Fruit fly (Drosophila melanogaster) whole organism, embryonic: Measurements from ENCODE around the gene CG6028.

Experiments
- Blimp-1 ChIP-seq: fragments of 200-800 bp; sonication (Bioruptor generic); optimal IDR thresholded peaks from 3 replicates; lab custom pipeline; 2018; ENCODE audit warnings: missing biosample characterization, missing genetic modification characterization, mild to moderate bottlenecking, moderate library complexity, missing genetic modification reagents
- CG10147 ChIP-seq: fragments of 200-800 bp; sonication (Bioruptor generic); optimal IDR thresholded peaks from 2 replicates; lab custom pipeline; 2019; ENCODE audit warnings: missing biosample characterization, mild to moderate bottlenecking, missing genetic modification characterization, moderate library complexity
- CG10209 ChIP-seq: fragments of 200-800 bp; sonication (Bioruptor generic); optimal IDR thresholded peaks from 3 replicates; lab custom pipeline; 2017; ENCODE audit warnings: missing biosample characterization, mild to moderate bottlenecking, missing genetic modification characterization, missing genetic modification reagents
- CG11456 ChIP-seq: fragments of 200-800 bp; sonication (Bioruptor generic); IDR thresholded peaks from 3 replicates; pipeline ENCODE4 v1.3.6; 2022; ENCODE audit warnings: missing biosample characterization, missing genetic modification characterization
- CG12299 ChIP-seq: fragments of 200-800 bp; sonication (Bioruptor generic); optimal IDR thresholded peaks from 2 replicates; lab custom pipeline; 2018; ENCODE audit warnings: missing biosample characterization, mild to moderate bottlenecking, missing genetic modification characterization
- CG13287 ChIP-seq: fragments of 200-800 bp; sonication (Bioruptor generic); IDR thresholded peaks from 2 replicates; pipeline ENCODE4 v1.3.6; 2022; ENCODE audit warnings: missing biosample characterization, missing genetic modification characterization; ENCODE audit not compliant: partially characterized antibody
- CG14050 ChIP-seq: fragments of 200-800 bp; sonication (Bioruptor generic); IDR thresholded peaks from 3 replicates; pipeline ENCODE4 v1.3.6; 2022; ENCODE audit warnings: missing biosample characterization, missing genetic modification characterization
- CG14965 ChIP-seq: fragments of 200-800 bp; sonication (Bioruptor generic); optimal IDR thresholded peaks from 2 replicates; lab custom pipeline; 2016; ENCODE audit warnings: missing biosample characterization, missing genetic modification characterization, borderline replicate concordance
- CG17829 ChIP-seq: fragments of 200-800 bp; optimal IDR thresholded peaks from 2 replicates; lab custom pipeline; 2019; ENCODE audit warnings: missing biosample characterization, mild to moderate bottlenecking, missing genetic modification characterization, moderate library complexity
- CG30403 ChIP-seq: fragments of 200-800 bp; sonication (Bioruptor generic); optimal IDR thresholded peaks from 3 replicates; lab custom pipeline; 2016; ENCODE audit warnings: missing biosample characterization, missing genetic modification characterization
- CG32767 ChIP-seq: fragments of 200-800 bp; sonication (Bioruptor generic); IDR thresholded peaks from 2 replicates; pipeline ENCODE4 v1.3.6; 2022; ENCODE audit warnings: missing biosample characterization, missing genetic modification characterization
- CG34376 ChIP-seq: fragments of 200-800 bp; sonication (Bioruptor generic); optimal IDR thresholded peaks from 2 replicates; lab custom pipeline; 2018; ENCODE audit warnings: missing biosample characterization, mild to moderate bottlenecking, missing genetic modification characterization
- CG3847 ChIP-seq: fragments of 200-800 bp; sonication (Bioruptor generic); IDR thresholded peaks from 2 replicates; pipeline ENCODE4 v1.3.6; 2022; ENCODE audit warnings: missing biosample characterization, missing genetic modification characterization
- CG6254 ChIP-seq: fragments of 200-800 bp; sonication (Bioruptor generic); optimal IDR thresholded peaks from 3 replicates; lab custom pipeline; 2017; ENCODE audit warnings: mild to moderate bottlenecking, missing biosample characterization, missing genetic modification reagents, missing genetic modification characterization
- CG6654 ChIP-seq: fragments of 200-800 bp; sonication (Bioruptor generic); optimal IDR thresholded peaks from 2 replicates; lab custom pipeline; 2017; ENCODE audit warnings: missing biosample characterization, mild to moderate bottlenecking, missing genetic modification characterization
- D ChIP-seq, 2 experiments: fragments of 200-800 bp in 1 of 2; fragments of >200 bp in 1 of 2; sonication (Bioruptor generic) in 1 of 2; optimal IDR thresholded peaks; 2 replicates in 1 of 2; 3 replicates in 1 of 2; lab custom pipeline; 2017; ENCODE audit warnings: mild to moderate bottlenecking in 1 of 2, missing biosample characterization in 1 of 2, missing genetic modification characterization in 1 of 2, missing genetic modification reagents in 1 of 2
- Dll ChIP-seq: fragments of 200-800 bp; sonication (Bioruptor generic); IDR thresholded peaks from 4 replicates; pipeline ENCODE4 v1.3.6; 2022; ENCODE audit warnings: missing biosample characterization, missing genetic modification characterization; ENCODE audit not compliant: partially characterized antibody
- E2f2 ChIP-seq: fragments of 200-800 bp; sonication (Bioruptor generic); IDR thresholded peaks from 2 replicates; pipeline ENCODE4 v1.3.6; 2022; ENCODE audit warnings: missing biosample characterization, missing genetic modification characterization
- HHEX ChIP-seq: fragments of 200-800 bp; sonication (Bioruptor generic); optimal IDR thresholded peaks from 3 replicates; lab custom pipeline; 2017; ENCODE audit warnings: missing biosample characterization, mild to moderate bottlenecking, missing genetic modification characterization, missing genetic modification reagents
- HLH4C ChIP-seq: fragments of 200-800 bp; sonication (Bioruptor generic); IDR thresholded peaks from 3 replicates; pipeline ENCODE4 v1.3.6; 2022; ENCODE audit warnings: missing biosample characterization, missing genetic modification characterization; ENCODE audit not compliant: partially characterized antibody
- Hand ChIP-seq: fragments of 200-800 bp; sonication (Bioruptor generic); optimal IDR thresholded peaks from 2 replicates; lab custom pipeline; 2017; ENCODE audit warnings: mild to moderate bottlenecking, missing biosample characterization, missing genetic modification reagents, missing genetic modification characterization
- Hmr ChIP-seq: fragments of 200-800 bp; sonication (Bioruptor generic); optimal IDR thresholded peaks from 3 replicates; lab custom pipeline; 2017; ENCODE audit warnings: mild to moderate bottlenecking, missing biosample characterization, missing genetic modification reagents, missing genetic modification characterization
- Jarid2 ChIP-seq: fragments of 200-800 bp; sonication (Bioruptor generic); optimal IDR thresholded peaks from 3 replicates; lab custom pipeline; 2017; ENCODE audit warnings: mild to moderate bottlenecking, missing biosample characterization, missing genetic modification reagents, missing genetic modification characterization
- Lhr ChIP-seq: fragments of 200-800 bp; sonication (Bioruptor generic); optimal IDR thresholded peaks from 3 replicates; lab custom pipeline; 2017; ENCODE audit warnings: mild to moderate bottlenecking, missing biosample characterization, missing genetic modification reagents, missing genetic modification characterization
- Lim3 ChIP-seq: fragments of 200-800 bp; sonication (Bioruptor generic); IDR thresholded peaks from 2 replicates; pipeline ENCODE4 v1.3.6; 2022; ENCODE audit warnings: missing biosample characterization, missing genetic modification characterization
- Oli ChIP-seq: fragments of 200-800 bp; sonication (Bioruptor generic); optimal IDR thresholded peaks from 2 replicates; lab custom pipeline; 2018; ENCODE audit warnings: missing biosample characterization, mild to moderate bottlenecking, missing genetic modification characterization, moderate library complexity
- TFAM ChIP-seq: fragments of 200-800 bp; sonication (Bioruptor generic); optimal IDR thresholded peaks from 2 replicates; lab custom pipeline; 2017; ENCODE audit warnings: missing biosample characterization, missing genetic modification characterization, inconsistent platforms
- Taf1 ChIP-seq: fragments of 200-800 bp; sonication (Bioruptor generic); IDR thresholded peaks from 2 replicates; pipeline ENCODE4 v1.3.6; 2022; ENCODE audit warnings: missing biosample characterization, missing genetic modification characterization
- abd-A ChIP-seq: fragments of 200-800 bp; sonication (Bioruptor generic); optimal IDR thresholded peaks from 3 replicates; lab custom pipeline; 2019; ENCODE audit warnings: missing biosample characterization, mild to moderate bottlenecking, missing genetic modification characterization, moderate library complexity
- bigmax ChIP-seq: fragments of 200-800 bp; sonication (Bioruptor generic); optimal IDR thresholded peaks from 2 replicates; lab custom pipeline; 2018; ENCODE audit warnings: missing biosample characterization, mild to moderate bottlenecking, missing genetic modification characterization
- cas ChIP-seq: fragments of 200-800 bp; sonication (Bioruptor generic); IDR thresholded peaks from 2 replicates; pipeline ENCODE4 v1.3.6; 2022; ENCODE audit warnings: missing biosample characterization, missing genetic modification characterization
- ci ChIP-seq: fragments of 200-800 bp; sonication (Bioruptor generic); IDR thresholded peaks from 3 replicates; pipeline ENCODE4 v1.3.6; 2022; ENCODE audit warnings: missing biosample characterization, missing genetic modification characterization
- dan ChIP-seq: fragments of 200-800 bp; sonication (Bioruptor generic); IDR thresholded peaks from 2 replicates; pipeline ENCODE4 v1.3.6; 2022; ENCODE audit warnings: missing biosample characterization, missing genetic modification characterization
- danr ChIP-seq: fragments of 200-800 bp; sonication (Bioruptor generic); IDR thresholded peaks from 2 replicates; pipeline ENCODE4 v1.3.6; 2022; ENCODE audit warnings: missing biosample characterization, missing genetic modification characterization
- eve ChIP-seq, 2 experiments: fragments of >200 bp; optimal IDR thresholded peaks; 2 replicates each; lab custom pipeline; 2017; ENCODE audit warnings: missing biosample characterization in 2 of 2, missing genetic modification characterization in 2 of 2
- kni ChIP-seq: fragments of 200-800 bp; sonication (Bioruptor generic); optimal IDR thresholded peaks from 3 replicates; lab custom pipeline; 2017; ENCODE audit warnings: mild to moderate bottlenecking, missing biosample characterization, missing genetic modification reagents, missing genetic modification characterization
- lbe ChIP-seq: fragments of 200-800 bp; sonication (Bioruptor generic); optimal IDR thresholded peaks from 2 replicates; lab custom pipeline; 2016; ENCODE audit warnings: missing biosample characterization, mild to moderate bottlenecking, missing genetic modification characterization
- oc ChIP-seq: fragments of 200-800 bp; sonication (Bioruptor generic); optimal IDR thresholded peaks from 2 replicates; lab custom pipeline; 2018; ENCODE audit warnings: missing biosample characterization, mild to moderate bottlenecking, missing genetic modification characterization, moderate library complexity
- p53 ChIP-seq: fragments of 200-800 bp; sonication (Bioruptor generic); optimal IDR thresholded peaks from 2 replicates; lab custom pipeline; 2016; ENCODE audit warnings: missing biosample characterization, missing genetic modification characterization
- pan ChIP-seq, 4 experiments: fragments of >200 bp in 3 of 4; fragments of 200-800 bp in 1 of 4; sonication (Bioruptor generic) in 1 of 4; optimal IDR thresholded peaks in 3 of 4; IDR thresholded peaks in 1 of 4; 2 replicates each; pipeline versions ENCODE4 v1.3.6 to Lab custom; 2017 to 2022; ENCODE audit warnings: missing biosample characterization in 2 of 4, missing genetic modification characterization in 2 of 4, mixed read lengths in 1 of 4
- ro ChIP-seq: fragments of 200-800 bp; sonication (Bioruptor generic); IDR thresholded peaks from 2 replicates; pipeline ENCODE4 v1.3.6; 2022; ENCODE audit warnings: missing biosample characterization, missing genetic modification characterization
- sd ChIP-seq: fragments of 200-800 bp; sonication (Bioruptor generic); optimal IDR thresholded peaks from 3 replicates; lab custom pipeline; 2018; ENCODE audit warnings: missing biosample characterization, mild to moderate bottlenecking, missing genetic modification characterization, moderate library complexity
- sr ChIP-seq: fragments of 200-800 bp; sonication (Bioruptor generic); IDR thresholded peaks from 3 replicates; pipeline ENCODE4 v1.3.6; 2022; ENCODE audit warnings: missing biosample characterization, missing genetic modification characterization
- tin ChIP-seq: fragments of 200-800 bp; sonication (Bioruptor generic); optimal IDR thresholded peaks from 3 replicates; lab custom pipeline; 2016; ENCODE audit warnings: missing biosample characterization, missing genetic modification characterization
- trem ChIP-seq: fragments of 200-800 bp; optimal IDR thresholded peaks from 3 replicates; lab custom pipeline; 2019; ENCODE audit warnings: missing biosample characterization, mild to moderate bottlenecking, missing genetic modification characterization, moderate library complexity
- trh ChIP-seq: fragments of 200-800 bp; sonication (Bioruptor generic); optimal IDR thresholded peaks from 2 replicates; lab custom pipeline; 2016; ENCODE audit warnings: missing biosample characterization, missing genetic modification characterization
- vvl ChIP-seq: fragments of 200-800 bp; sonication (Bioruptor generic); IDR thresholded peaks from 2 replicates; pipeline ENCODE4 v1.3.6; 2022; ENCODE audit warnings: missing biosample characterization, missing genetic modification characterization

Gene CG6028

DNA sequence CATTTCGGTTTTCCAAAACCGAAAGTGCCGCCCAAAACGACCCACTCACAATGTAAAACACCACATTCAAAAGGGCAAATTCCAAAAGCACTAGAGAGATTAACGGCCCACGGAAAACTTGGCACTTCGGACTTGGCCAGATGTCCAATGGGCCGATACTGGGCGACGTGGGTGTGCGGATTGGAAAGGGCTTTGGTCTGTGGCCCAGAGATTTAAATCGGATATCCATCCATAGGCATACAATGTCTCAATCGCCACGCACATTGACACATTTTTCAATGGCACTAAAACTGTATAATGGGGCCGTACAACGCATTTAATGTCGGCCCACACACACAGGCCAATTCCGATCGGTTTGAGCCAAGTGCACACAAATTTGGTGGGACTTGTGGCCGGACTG, 15.1 kb upstream of the CG6028 start:
- TF ChIP-seq kni (GFP tag; lab: Kevin White, UChicago), result no peak
- no peak for TF ChIP-seq eve (GFP tag; optimal IDR thresholded peaks at IDR 0.05; lab: Kevin White, UChicago)
- no peak for TF ChIP-seq pan (optimal IDR thresholded peaks at IDR 0.05; lab: Kevin White, UChicago)
- peak in 1 of 2 experiments; percentile 5 for TF ChIP-seq pan (GFP tag; optimal IDR thresholded peaks at IDR 0.05 in 1 of 2, IDR thresholded peaks at IDR 0.05 in 1 of 2)
- no peak for TF ChIP-seq Jarid2 (GFP tag; lab: Kevin White, UChicago)
- TF ChIP-seq TFAM (GFP tag; lab: Kevin White, UChicago), result no peak
- no peak for TF ChIP-seq CG3847 (GFP tag; lab: Robert Waterston, UW)
- no peak for TF ChIP-seq CG32767 (GFP tag; lab: Robert Waterston, UW)
- TF ChIP-seq Dll (GFP tag; lab: Robert Waterston, UW), result no peak
- TF ChIP-seq CG17829 (tag; lab: Kevin White, UChicago), result no peak
- TF ChIP-seq danr (GFP tag; lab: Robert Waterston, UW), result no peak
- no peak for TF ChIP-seq Oli (tag; lab: Kevin White, UChicago)
- no peak for TF ChIP-seq HLH4C
- no peak for TF ChIP-seq CG10147 (GFP tag; lab: Kevin White, UChicago)
- no peak for TF ChIP-seq tin (GFP tag; lab: Kevin White, UChicago)
- no peak for TF ChIP-seq Lim3 (GFP tag; lab: Robert Waterston, UW)
- no peak for TF ChIP-seq D (optimal IDR thresholded peaks at IDR 0.05; lab: Kevin White, UChicago)
- no peak for TF ChIP-seq D (GFP tag; optimal IDR thresholded peaks at IDR 0.05; lab: Kevin White, UChicago)
- TF ChIP-seq sd, result peak; percentile 47
- peak; percentile 49 for TF ChIP-seq CG6654 (GFP tag; lab: Kevin White, UChicago)
- TF ChIP-seq CG10209 (GFP tag; lab: Kevin White, UChicago), result no peak
- TF ChIP-seq Taf1 (GFP tag; lab: Robert Waterston, UW), result no peak
- no peak for TF ChIP-seq CG34376
- no peak for TF ChIP-seq CG12299 (tag; lab: Kevin White, UChicago)
- TF ChIP-seq Lhr, result no peak
- no peak for TF ChIP-seq p53 (GFP tag; lab: Kevin White, UChicago)
- no peak for TF ChIP-seq ro
- TF ChIP-seq Hand (GFP tag; lab: Kevin White, UChicago), result no peak
- 0 out of 3 replicates have a peak, but pooled peaks have one; percentile 24 for TF ChIP-seq CG11456 (GFP tag; lab: Robert Waterston, UW)
- TF ChIP-seq bigmax (GFP tag; lab: Kevin White, UChicago), result no peak
- TF ChIP-seq lbe (GFP tag; lab: Kevin White, UChicago), result no peak
- TF ChIP-seq E2f2 (GFP tag; lab: Robert Waterston, UW), result no peak
- TF ChIP-seq Hmr (GFP tag; lab: Kevin White, UChicago), result no peak
- TF ChIP-seq CG13287 (GFP tag; lab: Robert Waterston, UW), result no peak
- no peak for TF ChIP-seq cas (GFP tag; lab: Robert Waterston, UW)
- TF ChIP-seq trh, result no peak
- TF ChIP-seq trem (tag; lab: Kevin White, UChicago), result no peak
- TF ChIP-seq CG14050 (GFP tag; lab: Robert Waterston, UW), result no peak
- peak; percentile 94 for TF ChIP-seq sr (GFP tag; lab: Robert Waterston, UW)
- no peak for TF ChIP-seq CG30403 (GFP tag; lab: Kevin White, UChicago)
- no peak for TF ChIP-seq CG14965
- peak; percentile 69 for TF ChIP-seq abd-A
- TF ChIP-seq dan (GFP tag; lab: Robert Waterston, UW), result no peak
- peak; percentile 6 for TF ChIP-seq Blimp-1 (GFP tag; lab: Kevin White, UChicago)
- TF ChIP-seq HHEX (GFP tag; lab: Kevin White, UChicago), result no peak
- no peak for TF ChIP-seq CG6254 (GFP tag; lab: Kevin White, UChicago)
- 0 out of 3 replicates have a peak, but pooled peaks have one; percentile 12 for TF ChIP-seq ci (GFP tag; lab: Robert Waterston, UW)
- 0 out of 2 replicates have a peak, but pooled peaks have one; percentile 22 for TF ChIP-seq vvl
- TF ChIP-seq oc, result peak; percentile 67
